Fruit fly (Drosophila melanogaster) whole organism, embryonic: ENCODE results near the gene CG14423.

ENCODE experiments used
- Ada2b ChIP-seq: fragments of 200-800 bp; sonication (Bioruptor generic); IDR thresholded peaks from 2 replicates; pipeline ENCODE4 v1.3.6; 2022; ENCODE audit warnings: missing biosample characterization, missing genetic modification characterization
- BtbVII ChIP-seq: fragments of 200-800 bp; sonication (Bioruptor generic); optimal IDR thresholded peaks from 3 replicates; lab custom pipeline; 2017; ENCODE audit warnings: missing biosample characterization, mild to moderate bottlenecking, missing genetic modification characterization
- CG10209 ChIP-seq: fragments of 200-800 bp; sonication (Bioruptor generic); optimal IDR thresholded peaks from 3 replicates; lab custom pipeline; 2017; ENCODE audit warnings: missing biosample characterization, mild to moderate bottlenecking, missing genetic modification characterization, missing genetic modification reagents
- CG10979 ChIP-seq: fragments of 200-800 bp; sonication (Bioruptor generic); optimal IDR thresholded peaks from 2 replicates; lab custom pipeline; 2018; ENCODE audit warnings: missing biosample characterization, mild to moderate bottlenecking, missing genetic modification characterization, moderate library complexity
- CG11093 ChIP-seq: fragments of 200-800 bp; sonication (Bioruptor generic); IDR thresholded peaks from 3 replicates; pipeline ENCODE4 v1.3.6; 2022; ENCODE audit warnings: missing biosample characterization, missing genetic modification characterization
- CG11504 ChIP-seq: fragments of 200-800 bp; sonication (Bioruptor generic); optimal IDR thresholded peaks from 3 replicates; lab custom pipeline; 2019; ENCODE audit warnings: missing biosample characterization, mild to moderate bottlenecking, missing genetic modification characterization, moderate library complexity
- CG12155 ChIP-seq: fragments of 200-800 bp; sonication (Bioruptor generic); optimal IDR thresholded peaks from 3 replicates; lab custom pipeline; 2016; ENCODE audit warnings: missing biosample characterization, missing genetic modification characterization
- CG14014 ChIP-seq: fragments of 200-800 bp; sonication (Bioruptor generic); IDR thresholded peaks from 2 replicates; pipeline ENCODE4 v1.3.6; 2022; ENCODE audit warnings: missing biosample characterization, missing genetic modification characterization
- CG14441 ChIP-seq: fragments of 200-800 bp; sonication (Bioruptor generic); IDR thresholded peaks from 2 replicates; pipeline ENCODE4 v1.3.6; 2022; ENCODE audit warnings: missing biosample characterization, missing genetic modification characterization
- CG14860 ChIP-seq: fragments of 200-800 bp; sonication (Bioruptor generic); IDR thresholded peaks from 3 replicates; pipeline ENCODE4 v1.3.6; 2022; ENCODE audit warnings: missing biosample characterization, missing genetic modification characterization; ENCODE audit not compliant: partially characterized antibody
- CG15011 ChIP-seq: fragments of 200-800 bp; sonication (Bioruptor generic); optimal IDR thresholded peaks from 3 replicates; lab custom pipeline; 2018; ENCODE audit warnings: missing biosample characterization, mild to moderate bottlenecking, missing genetic modification characterization
- CG15514 ChIP-seq: fragments of 200-800 bp; sonication (Bioruptor generic); optimal IDR thresholded peaks from 3 replicates; lab custom pipeline; 2017; ENCODE audit warnings: missing biosample characterization, missing genetic modification characterization, mild to moderate bottlenecking, moderate library complexity, missing genetic modification reagents
- CG16815 ChIP-seq: fragments of 200-800 bp; sonication (Bioruptor generic); optimal IDR thresholded peaks from 3 replicates; lab custom pipeline; 2017; ENCODE audit warnings: missing biosample characterization, mild to moderate bottlenecking, missing genetic modification characterization
- CG17361 ChIP-seq: fragments of 200-800 bp; sonication (Bioruptor generic); IDR thresholded peaks from 3 replicates; pipeline ENCODE4 v1.3.6; 2022; ENCODE audit warnings: missing biosample characterization, missing genetic modification characterization
- CG18262 ChIP-seq: fragments of 200-800 bp; optimal IDR thresholded peaks from 3 replicates; lab custom pipeline; 2019; ENCODE audit warnings: missing biosample characterization, mild to moderate bottlenecking, missing genetic modification characterization, moderate library complexity
- CG18476 ChIP-seq: fragments of 200-800 bp; sonication (Bioruptor generic); optimal IDR thresholded peaks from 2 replicates; lab custom pipeline; 2016; ENCODE audit warnings: missing biosample characterization, mild to moderate bottlenecking, missing genetic modification characterization
- CG2120 ChIP-seq: fragments of 200-800 bp; sonication (Bioruptor generic); optimal IDR thresholded peaks from 3 replicates; lab custom pipeline; 2016; ENCODE audit warnings: missing biosample characterization, missing genetic modification characterization
- CG2712 ChIP-seq: fragments of 200-800 bp; optimal IDR thresholded peaks from 3 replicates; lab custom pipeline; 2019; ENCODE audit warnings: missing biosample characterization, mild to moderate bottlenecking, missing genetic modification characterization, moderate library complexity
- CG31224 ChIP-seq: fragments of 200-800 bp; sonication (Bioruptor generic); IDR thresholded peaks from 2 replicates; pipeline ENCODE4 v1.3.6; 2022; ENCODE audit warnings: missing biosample characterization, missing genetic modification characterization
- CG5180 ChIP-seq: fragments of 200-800 bp; sonication (Bioruptor generic); optimal IDR thresholded peaks from 3 replicates; lab custom pipeline; 2017; ENCODE audit warnings: missing biosample characterization, missing genetic modification characterization, mild to moderate bottlenecking, moderate library complexity, missing genetic modification reagents
- CG7556 ChIP-seq: fragments of 200-800 bp; sonication (Bioruptor generic); optimal IDR thresholded peaks from 2 replicates; lab custom pipeline; 2017; ENCODE audit warnings: missing biosample characterization, mild to moderate bottlenecking, missing genetic modification characterization
- CG7839 ChIP-seq: fragments of 200-800 bp; sonication (Bioruptor generic); optimal IDR thresholded peaks from 3 replicates; lab custom pipeline; 2018; ENCODE audit warnings: missing biosample characterization, mild to moderate bottlenecking, missing genetic modification characterization, moderate library complexity
- CG8089 ChIP-seq: fragments of 200-800 bp; sonication (Bioruptor generic); optimal IDR thresholded peaks from 3 replicates; lab custom pipeline; 2016; ENCODE audit warnings: missing biosample characterization, missing genetic modification characterization
- CG8388 ChIP-seq: fragments of 200-800 bp; sonication (Bioruptor generic); optimal IDR thresholded peaks from 2 replicates; lab custom pipeline; 2019; ENCODE audit warnings: missing biosample characterization, mild to moderate bottlenecking, missing genetic modification characterization, moderate library complexity
- Fer2 ChIP-seq: fragments of 200-800 bp; sonication (Bioruptor generic); optimal IDR thresholded peaks from 2 replicates; lab custom pipeline; 2018; ENCODE audit warnings: missing biosample characterization, mild to moderate bottlenecking, missing genetic modification characterization, moderate library complexity
- Hr3 ChIP-seq: fragments of 200-800 bp; sonication (Bioruptor generic); optimal IDR thresholded peaks from 3 replicates; lab custom pipeline; 2016; ENCODE audit warnings: missing biosample characterization, missing genetic modification characterization
- Med ChIP-seq: fragments of 200-800 bp; sonication (Bioruptor generic); peaks from one replicate; lab custom pipeline; 2016; ENCODE audit warnings: missing biosample characterization, missing genetic modification characterization, mild to moderate bottlenecking, inconsistent platforms, moderate library complexity
- Mes4 ChIP-seq: fragments of 200-800 bp; sonication (Bioruptor generic); optimal IDR thresholded peaks from 2 replicates; lab custom pipeline; 2016; ENCODE audit warnings: missing biosample characterization, missing genetic modification characterization
- Myb ChIP-seq: fragments of 200-800 bp; sonication (Bioruptor generic); optimal IDR thresholded peaks from 2 replicates; lab custom pipeline; 2016; ENCODE audit warnings: missing biosample characterization, missing genetic modification characterization
- Oaz ChIP-seq: fragments of 200-800 bp; sonication (Bioruptor generic); IDR thresholded peaks from 2 replicates; pipeline ENCODE4 v1.3.6; 2022; ENCODE audit warnings: missing biosample characterization, missing genetic modification characterization
- Opbp ChIP-seq: fragments of 200-800 bp; sonication (Bioruptor generic); IDR thresholded peaks from 3 replicates; pipeline ENCODE4 v1.3.6; 2022; ENCODE audit warnings: missing biosample characterization, missing genetic modification characterization; ENCODE audit not compliant: partially characterized antibody
- TFAM ChIP-seq: fragments of 200-800 bp; sonication (Bioruptor generic); optimal IDR thresholded peaks from 2 replicates; lab custom pipeline; 2017; ENCODE audit warnings: missing biosample characterization, missing genetic modification characterization, inconsistent platforms
- Vsx1 ChIP-seq: fragments of 200-800 bp; sonication (Bioruptor generic); optimal IDR thresholded peaks from 2 replicates; lab custom pipeline; 2017; ENCODE audit warnings: missing biosample characterization, mild to moderate bottlenecking, missing genetic modification characterization, missing genetic modification reagents
- Xrp1 ChIP-seq: fragments of 200-800 bp; sonication (Bioruptor generic); IDR thresholded peaks from 2 replicates; pipeline ENCODE4 v1.3.6; 2022; ENCODE audit warnings: missing biosample characterization, missing genetic modification characterization
- ac ChIP-seq: fragments of 200-800 bp; sonication (Bioruptor generic); optimal IDR thresholded peaks from 3 replicates; lab custom pipeline; 2017; ENCODE audit warnings: missing biosample characterization, mild to moderate bottlenecking, missing genetic modification characterization
- cas ChIP-seq: fragments of 200-800 bp; sonication (Bioruptor generic); IDR thresholded peaks from 2 replicates; pipeline ENCODE4 v1.3.6; 2022; ENCODE audit warnings: missing biosample characterization, missing genetic modification characterization
- chif ChIP-seq, 2 experiments: fragments of 200-800 bp; sonication (Bioruptor generic); optimal IDR thresholded peaks; 3 replicates each; lab custom pipeline; 2016; ENCODE audit warnings: missing biosample characterization in 2 of 2, missing genetic modification characterization in 2 of 2
- cwo ChIP-seq: fragments of 200-800 bp; sonication (Bioruptor generic); optimal IDR thresholded peaks from 3 replicates; lab custom pipeline; 2017; ENCODE audit warnings: missing biosample characterization, missing genetic modification characterization, mild to moderate bottlenecking, moderate library complexity, missing genetic modification reagents
- da ChIP-seq: fragments of 200-800 bp; sonication (Bioruptor generic); optimal IDR thresholded peaks from 2 replicates; lab custom pipeline; 2016; ENCODE audit warnings: missing biosample characterization, missing genetic modification characterization
- dan ChIP-seq: fragments of 200-800 bp; sonication (Bioruptor generic); IDR thresholded peaks from 2 replicates; pipeline ENCODE4 v1.3.6; 2022; ENCODE audit warnings: missing biosample characterization, missing genetic modification characterization
- hkb ChIP-seq, 2 experiments: fragments of 200-800 bp in 1 of 2; fragments of >200 bp in 1 of 2; sonication (Bioruptor generic) in 1 of 2; IDR thresholded peaks in 1 of 2; optimal IDR thresholded peaks in 1 of 2; 2 replicates each; pipeline versions ENCODE4 v1.3.6 to Lab custom; 2017 to 2022; ENCODE audit warnings: missing biosample characterization in 1 of 2, missing genetic modification characterization in 1 of 2
- kay ChIP-seq: fragments of 200-800 bp; sonication (Bioruptor generic); optimal IDR thresholded peaks from 2 replicates; lab custom pipeline; 2016; ENCODE audit warnings: missing biosample characterization, missing genetic modification characterization
- maf-S ChIP-seq: fragments of 200-800 bp; sonication (Bioruptor generic); optimal IDR thresholded peaks from 2 replicates; lab custom pipeline; 2016; ENCODE audit warnings: missing biosample characterization, missing genetic modification characterization
- mirr ChIP-seq: fragments of 200-800 bp; sonication (Bioruptor generic); optimal IDR thresholded peaks from 3 replicates; lab custom pipeline; 2018; ENCODE audit warnings: missing biosample characterization, mild to moderate bottlenecking, missing genetic modification characterization
- nmo ChIP-seq: fragments of 200-800 bp; sonication (Bioruptor generic); optimal IDR thresholded peaks from 2 replicates; lab custom pipeline; 2018; ENCODE audit warnings: missing biosample characterization, mild to moderate bottlenecking, missing genetic modification characterization, moderate library complexity
- nom ChIP-seq: fragments of 200-800 bp; sonication (Bioruptor generic); optimal IDR thresholded peaks from 2 replicates; lab custom pipeline; 2017; ENCODE audit warnings: missing biosample characterization, missing genetic modification characterization, mild to moderate bottlenecking, moderate library complexity, missing genetic modification reagents
- row ChIP-seq: fragments of 200-800 bp; sonication (Bioruptor generic); IDR thresholded peaks from 3 replicates; pipeline ENCODE4 v1.3.6; 2022; ENCODE audit warnings: missing biosample characterization, missing genetic modification characterization
- sens-2 ChIP-seq: fragments of 200-800 bp; sonication (Bioruptor generic); IDR thresholded peaks from 2 replicates; pipeline ENCODE4 v1.3.6; 2022; ENCODE audit warnings: missing biosample characterization, missing genetic modification characterization
- sob ChIP-seq: fragments of 200-800 bp; sonication (Bioruptor generic); IDR thresholded peaks from 2 replicates; pipeline ENCODE4 v1.3.6; 2022; ENCODE audit warnings: missing biosample characterization, missing genetic modification characterization
- vnd ChIP-seq: fragments of 200-800 bp; sonication (Bioruptor generic); IDR thresholded peaks from 3 replicates; pipeline ENCODE4 v1.3.6; 2022; ENCODE audit warnings: missing biosample characterization, missing genetic modification characterization; ENCODE audit not compliant: partially characterized antibody
- wor ChIP-seq: fragments of 200-800 bp; sonication (Bioruptor generic); IDR thresholded peaks from 2 replicates; pipeline ENCODE4 v1.3.6; 2022; ENCODE audit warnings: missing biosample characterization, missing genetic modification characterization

Gene CG14423

dm6 chrX:2956641-2957040, 11.4 kb downstream of the CG14423 start (continued):
- peak; percentile 37 for TF ChIP-seq CG10979 (tag; lab: Kevin White, UChicago)
- TF ChIP-seq ac (GFP tag; lab: Kevin White, UChicago), result no peak
- TF ChIP-seq TFAM, result no peak
- peak; percentile 12 for TF ChIP-seq CG7839 (tag; lab: Kevin White, UChicago)
- no peak for TF ChIP-seq dan (GFP tag; lab: Robert Waterston, UW)
- no peak for TF ChIP-seq Fer2 (tag; lab: Kevin White, UChicago)
- no peak for TF ChIP-seq CG8089 (GFP tag; lab: Kevin White, UChicago)
- TF ChIP-seq CG11504 (tag; lab: Kevin White, UChicago), result peak; percentile 9
- TF ChIP-seq row (GFP tag; lab: Robert Waterston, UW), result no peak
- TF ChIP-seq CG31224, result no peak
- TF ChIP-seq kay, result no peak
- TF ChIP-seq chif (GFP tag; optimal IDR thresholded peaks at IDR 0.05; lab: Kevin White, UChicago), result peak in 1 of 2 experiments; percentile 1
- no peak for TF ChIP-seq CG17361 (GFP tag; lab: Robert Waterston, UW)
- no peak for TF ChIP-seq Mes4
- 0 out of 2 replicates have a peak, but pooled peaks have one; percentile 12 for TF ChIP-seq CG14441 (GFP tag; lab: Robert Waterston, UW)
- TF ChIP-seq CG5180 (GFP tag; lab: Kevin White, UChicago), result no peak
- TF ChIP-seq Vsx1 (GFP tag; lab: Kevin White, UChicago), result no peak
- TF ChIP-seq CG7556, result no peak
- no peak for TF ChIP-seq vnd (GFP tag; lab: Robert Waterston, UW)
- TF ChIP-seq CG11093 (GFP tag; lab: Robert Waterston, UW), result no peak
- TF ChIP-seq Myb (GFP tag; lab: Kevin White, UChicago), result no peak
- no peak for TF ChIP-seq BtbVII (GFP tag; lab: Kevin White, UChicago)
- peak; percentile 53 for TF ChIP-seq Med (GFP tag; lab: Kevin White, UChicago)
- no peak for TF ChIP-seq wor
- no peak for TF ChIP-seq hkb (optimal IDR thresholded peaks at IDR 0.05; lab: Kevin White, UChicago)
- no peak for TF ChIP-seq hkb (GFP tag; IDR thresholded peaks at IDR 0.05; lab: Robert Waterston, UW)
- no peak for TF ChIP-seq CG12155 (GFP tag; lab: Kevin White, UChicago)
- TF ChIP-seq Xrp1 (GFP tag; lab: Robert Waterston, UW), result peak; percentile 27; the same call in 1 of the 2 replicates
- no peak for TF ChIP-seq Hr3 (GFP tag; lab: Kevin White, UChicago)
- peak; percentile 1 for TF ChIP-seq CG18262
- no peak for TF ChIP-seq sens-2 (GFP tag; lab: Robert Waterston, UW)
- TF ChIP-seq Oaz, result no peak
- TF ChIP-seq sob (GFP tag; lab: Robert Waterston, UW), result no peak
- TF ChIP-seq mirr (GFP tag; lab: Kevin White, UChicago), result no peak
- TF ChIP-seq nmo (GFP tag; lab: Kevin White, UChicago), result peak; percentile 11
- TF ChIP-seq CG8388 (GFP tag; lab: Kevin White, UChicago), result no peak
- TF ChIP-seq maf-S (GFP tag; lab: Kevin White, UChicago), result no peak
- TF ChIP-seq CG14014 (GFP tag; lab: Robert Waterston, UW), result no peak
- no peak for TF ChIP-seq CG15011 (GFP tag; lab: Kevin White, UChicago)
- TF ChIP-seq CG2120 (GFP tag; lab: Kevin White, UChicago), result no peak
- TF ChIP-seq Ada2b (GFP tag; lab: Robert Waterston, UW), result peak; percentile 9; the same call in 1 of the 2 replicates
- no peak for TF ChIP-seq cas (GFP tag; lab: Robert Waterston, UW)
- no peak for TF ChIP-seq CG15514 (GFP tag; lab: Kevin White, UChicago)
- no peak for TF ChIP-seq Opbp (GFP tag; lab: Robert Waterston, UW)
- peak; percentile 22 for TF ChIP-seq CG2712 (tag; lab: Kevin White, UChicago)
- TF ChIP-seq CG14860 (GFP tag; lab: Robert Waterston, UW), result no peak
- TF ChIP-seq da (GFP tag; lab: Kevin White, UChicago), result no peak
- TF ChIP-seq cwo, result no peak
- no peak for TF ChIP-seq CG10209 (GFP tag; lab: Kevin White, UChicago)
- no peak for TF ChIP-seq CG18476 (GFP tag; lab: Kevin White, UChicago)
- no peak for TF ChIP-seq CG16815 (GFP tag; lab: Kevin White, UChicago)
- TF ChIP-seq nom (GFP tag; lab: Kevin White, UChicago), result no peak
